Worm (Caenorhabditis elegans): ENCODE results near the gene atf-2.

ce11 chrII:8751042-8751441 lies 744 bp upstream of the atf-2 start:
- TF ChIP-seq klf-2 (GFP tag; conservative IDR thresholded peaks at IDR 0.05): no peak
- TF ChIP-seq ztf-29 (GFP tag; IDR thresholded peaks at IDR 0.05): no peak
- no peak for TF ChIP-seq tab-1 (GFP tag; IDR thresholded peaks at IDR 0.05)
- no peak for TF ChIP-seq med-1 (GFP tag; optimal IDR thresholded peaks at IDR 0.05; ENCODE audit: insufficient read depth)
- 0 out of 2 replicates have a peak, but pooled peaks have one; percentile 18 for TF ChIP-seq ztf-23 (GFP tag; IDR thresholded peaks at IDR 0.05)
- no peak for TF ChIP-seq cog-1 (tag; optimal IDR thresholded peaks at IDR 0.05)
